Fruit fly (Drosophila melanogaster): ENCODE results near the gene CG3744.
A peak's percentile ranks its signal among the peaks of the same experiment; 100 is the strongest.

dm6 chr3R:24917814-24918636 is 41.6 kb upstream of the CG3744 start, which contains the start of the genes PIG-S, sud1 and CG11168:
- peak; percentile 15 for TF ChIP-seq kay (GFP tag; ENCODE audit: borderline replicate concordance)
- peak; percentile 2 for TF ChIP-seq Hr96 (GFP tag; optimal IDR thresholded peaks at IDR 0.05)
- peak; percentile 25 for TF ChIP-seq Crg-1 (GFP tag; optimal IDR thresholded peaks at IDR 0.05)
- TF ChIP-seq CG5204 (GFP tag; optimal IDR thresholded peaks at IDR 0.05), result no peak
- TF ChIP-seq CG7045 (GFP tag; optimal IDR thresholded peaks at IDR 0.05), result no peak
- TF ChIP-seq CG14711 (tag; optimal IDR thresholded peaks at IDR 0.05), result peak; percentile 52
- TF ChIP-seq cnc (optimal IDR thresholded peaks at IDR 0.05), result no peak
- no peak for TF ChIP-seq Clk (GFP tag; optimal IDR thresholded peaks at IDR 0.05)
- peak; percentile 51 for TF ChIP-seq toe (GFP tag; optimal IDR thresholded peaks at IDR 0.05)
- no peak for TF ChIP-seq ovo (GFP tag; optimal IDR thresholded peaks at IDR 0.05)
